Worm (Caenorhabditis elegans) whole organism, young adult: ENCODE data around the gene W02B3.7.
"Not testable (repeated sequence)": the region's sequence is repeated elsewhere in the genome, so short reads cannot be mapped to it uniquely, and the experiment has no call there.

Experiments used
- B0019.2 ChIP-seq: fragments of 200-800 bp; sonication (Bioruptor generic); conservative IDR thresholded peaks from 2 replicates; pipeline ENCODE4 v1.3.6; 2022; ENCODE audit warnings: missing genetic modification reagents, missing genetic modification characterization, missing compliant biosample characterization
- F10E7.11 ChIP-seq: sonication (generic microtip); optimal IDR thresholded peaks from 2 replicates; lab custom pipeline; 2017; ENCODE audit warnings: mild to moderate bottlenecking, missing genetic modification characterization, moderate library complexity, missing compliant biosample characterization
- F49E8.2 ChIP-seq: sonication (generic microtip); optimal IDR thresholded peaks from 3 replicates; lab custom pipeline; 2017; ENCODE audit warnings: missing genetic modification characterization, mild to moderate bottlenecking, missing compliant biosample characterization, antibody characterized with exemption, moderate library complexity; ENCODE audit not compliant: insufficient read depth
- F52B5.7 ChIP-seq: sonication (generic microtip); optimal IDR thresholded peaks from 2 replicates; lab custom pipeline; 2016; ENCODE audit warnings: mild to moderate bottlenecking, missing genetic modification characterization, missing compliant biosample characterization
- F57C9.4 ChIP-seq: sonication (generic microtip); optimal IDR thresholded peaks from 2 replicates; lab custom pipeline; 2017; ENCODE audit warnings: mild to moderate bottlenecking, missing genetic modification characterization, missing compliant biosample characterization
- ama-1 ChIP-seq, 3 experiments: fragments of 150-350 bp in 1 of 3; sonication (generic microtip) in 2 of 3; optimal IDR thresholded peaks; 2 replicates each; lab custom pipeline; 2014 to 2018; ENCODE audit warnings: missing biosample characterization in 2 of 3, missing genetic modification characterization in 2 of 3, missing genetic modification reagents in 2 of 3
- aptf-3 ChIP-seq: fragments of 200-800 bp; sonication (Bioruptor generic); IDR thresholded peaks from 2 replicates; pipeline ENCODE4 v1.3.6; 2022; ENCODE audit warnings: missing genetic modification characterization, missing compliant biosample characterization
- attf-6 ChIP-seq: fragments of 200-800 bp; sonication (Bioruptor generic); IDR thresholded peaks from 2 replicates; pipeline ENCODE4 v1.3.6; 2022; ENCODE audit warnings: missing genetic modification reagents, missing genetic modification characterization, missing compliant biosample characterization
- ccch-3 ChIP-seq: fragments of 200-800 bp; sonication (Bioruptor generic); optimal IDR thresholded peaks from 2 replicates; lab custom pipeline; 2018; ENCODE audit warnings: mild to moderate bottlenecking, missing genetic modification characterization, missing compliant biosample characterization
- cebp-1 ChIP-seq, 2 experiments: fragments of 200-800 bp in 1 of 2; sonication (Bioruptor generic) in 1 of 2; sonication (generic microtip) in 1 of 2; IDR thresholded peaks in 1 of 2; optimal IDR thresholded peaks in 1 of 2; 2 replicates each; pipeline versions ENCODE4 v1.3.6 to Lab custom; 2017 to 2022; ENCODE audit warnings: missing compliant biosample characterization in 2 of 2, missing genetic modification characterization in 2 of 2, mild to moderate bottlenecking in 1 of 2, missing genetic modification reagents in 1 of 2, moderate library complexity in 1 of 2
- ceh-40 ChIP-seq: fragments of 200-800 bp; sonication (Bioruptor generic); IDR thresholded peaks from 2 replicates; pipeline ENCODE4 v1.3.6; 2022; ENCODE audit warnings: missing genetic modification characterization, missing compliant biosample characterization
- die-1 ChIP-seq: sonication (generic microtip); optimal IDR thresholded peaks from 2 replicates; lab custom pipeline; 2016; ENCODE audit warnings: missing genotype, mild to moderate bottlenecking, missing genetic modification characterization, missing compliant biosample characterization
- dpl-1 ChIP-seq: fragments of 150-350 bp; optimal IDR thresholded peaks from 2 replicates; lab custom pipeline; 2014; ENCODE audit warnings: missing biosample characterization, missing genetic modification reagents, missing genetic modification characterization
- efl-1 ChIP-seq: fragments of 150-350 bp; optimal IDR thresholded peaks from 2 replicates; lab custom pipeline; 2014; ENCODE audit warnings: missing biosample characterization, missing genetic modification reagents, missing genetic modification characterization
- him-1 ChIP-seq: sonication (generic microtip); optimal IDR thresholded peaks from 2 replicates; lab custom pipeline; 2016; ENCODE audit warnings: missing genotype, missing genetic modification reagents, missing genetic modification characterization, missing compliant biosample characterization
- hmg-1.2 ChIP-seq: fragments of 200-800 bp; sonication (Bioruptor generic); IDR thresholded peaks from 2 replicates; pipeline ENCODE4 v1.3.6; 2022; ENCODE audit warnings: missing genetic modification reagents, missing genetic modification characterization, missing compliant biosample characterization
- hsf-1 ChIP-seq: fragments of 200-800 bp; sonication (Bioruptor generic); IDR thresholded peaks from 2 replicates; pipeline ENCODE4 v1.3.6; 2022; ENCODE audit warnings: missing genetic modification reagents, missing genetic modification characterization, missing compliant biosample characterization
- lin-54 ChIP-seq: fragments of 200-800 bp; sonication (Bioruptor generic); optimal IDR thresholded peaks from 2 replicates; lab custom pipeline; 2018; ENCODE audit warnings: mild to moderate bottlenecking, missing genetic modification characterization, missing compliant biosample characterization
- lir-1 ChIP-seq: fragments of 200-800 bp; sonication (Bioruptor generic); conservative IDR thresholded peaks from 2 replicates; pipeline ENCODE4 v1.3.6; 2022; ENCODE audit warnings: missing genetic modification reagents, missing genetic modification characterization, missing compliant biosample characterization
- lsl-1 ChIP-seq: fragments of 200-800 bp; sonication (Bioruptor generic); optimal IDR thresholded peaks from 2 replicates; lab custom pipeline; 2018; ENCODE audit warnings: mild to moderate bottlenecking, missing genetic modification characterization, moderate library complexity, missing compliant biosample characterization
- lsy-27 ChIP-seq: sonication (generic microtip); optimal IDR thresholded peaks from 2 replicates; lab custom pipeline; 2017; ENCODE audit warnings: missing genetic modification characterization, mild to moderate bottlenecking, missing compliant biosample characterization, antibody characterized with exemption, missing genotype, borderline replicate concordance; ENCODE audit not compliant: insufficient read depth
- madf-10 ChIP-seq: sonication (generic microtip); optimal IDR thresholded peaks from 2 replicates; lab custom pipeline; 2016; ENCODE audit warnings: mild to moderate bottlenecking, missing genetic modification characterization, missing compliant biosample characterization
- madf-6 ChIP-seq: fragments of 200-800 bp; sonication (Bioruptor generic); IDR thresholded peaks from 2 replicates; pipeline ENCODE4 v1.3.6; 2022; ENCODE audit warnings: missing genetic modification reagents, missing genetic modification characterization, missing compliant biosample characterization
- madf-8 ChIP-seq: fragments of 200-800 bp; sonication (Bioruptor generic); conservative IDR thresholded peaks from 2 replicates; pipeline ENCODE4 v1.3.6; 2022; ENCODE audit warnings: missing genetic modification reagents, missing genetic modification characterization, missing compliant biosample characterization
- mes-4 ChIP-seq: sonication (generic microtip); optimal IDR thresholded peaks from 2 replicates; lab custom pipeline; 2016; ENCODE audit warnings: missing genotype, missing genetic modification characterization, missing compliant biosample characterization
- nhr-179 ChIP-seq: sonication (generic microtip); optimal IDR thresholded peaks from 2 replicates; lab custom pipeline; 2016; ENCODE audit warnings: mild to moderate bottlenecking, missing genetic modification characterization, missing compliant biosample characterization
- nhr-27 ChIP-seq: fragments of 200-800 bp; sonication (Bioruptor generic); optimal IDR thresholded peaks from 2 replicates; lab custom pipeline; 2018; ENCODE audit warnings: mild to moderate bottlenecking, missing genetic modification characterization, moderate library complexity, missing compliant biosample characterization
- nhr-80 ChIP-seq: sonication (generic microtip); optimal IDR thresholded peaks from 2 replicates; lab custom pipeline; 2016; ENCODE audit warnings: missing genetic modification characterization, missing compliant biosample characterization
- nhr-90 ChIP-seq: sonication (generic microtip); optimal IDR thresholded peaks from 2 replicates; lab custom pipeline; 2016; ENCODE audit warnings: missing genotype, mild to moderate bottlenecking, missing genetic modification characterization, missing compliant biosample characterization
- pha-4 ChIP-seq: fragments of 150-350 bp; sonication (generic microtip); optimal IDR thresholded peaks from 2 replicates; lab custom pipeline; 2014; ENCODE audit warnings: missing biosample characterization, missing genetic modification reagents, missing genetic modification characterization
- sdz-38 ChIP-seq: sonication (generic microtip); optimal IDR thresholded peaks from 2 replicates; lab custom pipeline; 2016; ENCODE audit warnings: missing genotype, missing genetic modification characterization, missing compliant biosample characterization
- somi-1 ChIP-seq: fragments of 200-800 bp; sonication (Bioruptor generic); optimal IDR thresholded peaks from 2 replicates; lab custom pipeline; 2018; ENCODE audit warnings: mild to moderate bottlenecking, missing genetic modification characterization, missing compliant biosample characterization
- tbx-9 ChIP-seq: sonication (generic microtip); optimal IDR thresholded peaks from 2 replicates; lab custom pipeline; 2016; ENCODE audit warnings: borderline replicate concordance, missing genetic modification characterization, inconsistent platforms, missing compliant biosample characterization
- unc-62 ChIP-seq: fragments of 150-350 bp; optimal IDR thresholded peaks from 2 replicates; lab custom pipeline; 2014; ENCODE audit warnings: missing biosample characterization, missing genetic modification reagents, missing genetic modification characterization
- ztf-26 ChIP-seq: sonication (generic microtip); optimal IDR thresholded peaks from 2 replicates; lab custom pipeline; 2017; ENCODE audit warnings: missing genetic modification characterization, missing compliant biosample characterization

The W02B3.7 gene

DNA sequence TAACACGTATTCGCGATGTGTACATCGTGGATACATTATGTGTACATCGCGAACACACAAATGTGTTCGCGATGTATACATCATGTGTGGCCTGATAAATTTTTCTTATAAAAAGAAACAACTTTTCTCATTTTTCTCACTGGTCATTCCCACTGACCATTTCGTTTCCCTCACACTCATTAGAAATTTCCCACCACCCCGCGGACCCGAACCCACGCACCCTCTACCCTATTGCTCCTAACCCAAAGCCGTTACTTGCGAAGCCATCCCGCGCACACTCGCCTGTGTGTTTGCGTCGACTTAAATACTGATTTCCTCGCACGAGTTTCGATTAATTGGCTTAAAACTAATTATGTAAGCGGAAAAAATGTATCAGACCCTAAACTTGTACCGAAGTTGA is 7.0 kb upstream of the W02B3.7 start (continued):
- peak; percentile 20 for TF ChIP-seq ztf-26
- TF ChIP-seq die-1 (tag; lab: Kevin White, UChicago): peak; percentile 82
- TF ChIP-seq him-1 (tag; lab: Kevin White, UChicago): peak; percentile 83
- TF ChIP-seq nhr-27 (tag; lab: Kevin White, UChicago): no peak
- 0 out of 2 replicates have a peak, but pooled peaks have one; percentile 10 for TF ChIP-seq madf-8 (GFP tag; lab: Robert Waterston, UW)
- peak; percentile 6 for TF ChIP-seq madf-10 (tag; lab: Kevin White, UChicago)
- 0 out of 2 replicates have a peak, but pooled peaks have one; percentile 16 for TF ChIP-seq attf-6 (GFP tag; lab: Robert Waterston, UW)
- TF ChIP-seq F49E8.2: peak; percentile 62
- TF ChIP-seq hmg-1.2 (GFP tag; lab: Robert Waterston, UW): peak; percentile 42; the same call in 1 of the 2 replicates
- peak; percentile 81 for TF ChIP-seq nhr-90 (tag; lab: Kevin White, UChicago)
- TF ChIP-seq mes-4 (tag; lab: Kevin White, UChicago): peak; percentile 67
- peak; percentile 54 for TF ChIP-seq nhr-80 (tag; lab: Kevin White, UChicago)
- TF ChIP-seq dpl-1 (GFP tag; lab: Kevin White, UChicago): no peak
- peak; percentile 1 for TF ChIP-seq nhr-179 (tag; lab: Kevin White, UChicago)

- TF ChIP-seq hmg-1.2 (GFP tag; lab: Robert Waterston, UW) (peak; percentile 58; the same call in 1 of the 2 replicates), B0019.2 (GFP tag; lab: Robert Waterston, UW) (no peak)
- TF ChIP-seq, all 124 proteins: peak for 1
Observed at ce11 chrIII:696372-696771, 4.5 kb upstream of the W02B3.7 start, which contains the start of gene sel-15. Gene sel-15, minus strand, starts transcription at chrIII:696472.

ce11 chrIII:688869-689268 is 3.0 kb downstream of the W02B3.7 start, which contains the start of gene elf-1:
Gene elf-1, plus strand, starts transcription at chrIII:689169.
- TF ChIP-seq ccch-3 (GFP tag; lab: Kevin White, UChicago); hsf-1 (GFP tag; lab: Robert Waterston, UW); pha-4: not testable (repeated sequence)

ce11 chrIII:688083-688482 is 3.8 kb downstream of the W02B3.7 start:
- TF ChIP-seq madf-6 (GFP tag; lab: Robert Waterston, UW): peak; percentile 26; the same call in 1 of the 2 replicates
- no peak for TF ChIP-seq F52B5.7 (tag; lab: Kevin White, UChicago)

DNA sequence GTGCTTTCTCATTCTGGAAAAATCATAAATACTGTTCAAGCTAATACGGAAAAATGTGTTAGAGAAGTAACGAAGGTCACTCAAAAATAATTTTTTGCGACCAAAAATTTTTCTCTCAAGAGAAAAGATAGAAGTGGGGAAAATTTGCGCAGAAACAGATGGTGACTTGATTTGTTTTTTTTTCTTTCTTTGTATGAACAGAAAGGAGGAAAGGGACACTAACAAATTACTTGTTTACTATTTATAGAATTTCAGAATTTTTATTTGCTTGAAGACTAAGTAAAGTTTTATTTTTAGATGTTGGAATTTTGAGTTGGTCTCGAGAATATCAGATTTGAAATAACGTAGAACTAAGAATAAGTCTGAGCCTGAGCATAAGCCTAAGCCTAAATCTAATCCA is 8.5 kb downstream of the W02B3.7 start, which contains the start of gene W02B3.4:
Gene W02B3.4 (minus strand): TSS at position 101 of the 400 bp plus-strand sequence.
- TF ChIP-seq F57C9.4 (tag; lab: Kevin White, UChicago): no peak
- no peak for TF ChIP-seq lsy-27

- no peak for TF ChIP-seq F10E7.11 (tag; lab: Kevin White, UChicago)
- no peak for TF ChIP-seq aptf-3 (GFP tag; lab: Robert Waterston, UW)
- TF ChIP-seq ama-1 (optimal IDR thresholded peaks at IDR 0.05; lab: Kevin White, UChicago): no peak
- TF ChIP-seq ama-1 (GFP tag; optimal IDR thresholded peaks at IDR 0.05; lab: Kevin White, UChicago): no peak
- TF ChIP-seq ztf-26: no peak
- TF ChIP-seq lsl-1 (GFP tag; lab: Kevin White, UChicago): no peak
- TF ChIP-seq lir-1: no peak
- no peak for TF ChIP-seq efl-1 (GFP tag; lab: Kevin White, UChicago)
- no peak for TF ChIP-seq ceh-40 (GFP tag; lab: Robert Waterston, UW)
- no peak for TF ChIP-seq madf-10 (tag; lab: Kevin White, UChicago)
- TF ChIP-seq lin-54 (GFP tag; lab: Kevin White, UChicago): no peak
- TF ChIP-seq sdz-38 (tag; lab: Kevin White, UChicago): no peak
- no peak for TF ChIP-seq tbx-9 (tag; lab: Kevin White, UChicago)
- no peak for TF ChIP-seq cebp-1 (GFP tag; IDR thresholded peaks at IDR 0.05; lab: Robert Waterston, UW)
- no peak for TF ChIP-seq cebp-1 (tag; optimal IDR thresholded peaks at IDR 0.05; lab: Kevin White, UChicago)
- TF ChIP-seq F57C9.4 (tag; lab: Kevin White, UChicago): no peak
- no peak for TF ChIP-seq unc-62
- TF ChIP-seq dpl-1 (GFP tag; lab: Kevin White, UChicago): no peak
- TF ChIP-seq somi-1 (GFP tag; lab: Kevin White, UChicago): no peak
Observed at ce11 chrIII:675822-676221, 16.0 kb downstream of the W02B3.7 start, which contains the start of gene grk-2. Gene grk-2, plus strand, starts transcription at chrIII:676122.
